Worm (Caenorhabditis elegans) whole organism, late embryonic: ENCODE measurements around the gene F57G12.2.

Source experiments
- ceh-22 ChIP-seq: sonication (generic microtip); optimal IDR thresholded peaks from 2 replicates; lab custom pipeline; 2017; ENCODE audit warnings: missing biosample characterization, missing genetic modification characterization
- nfya-1 ChIP-seq: sonication (generic microtip); optimal IDR thresholded peaks from 2 replicates; lab custom pipeline; 2017; ENCODE audit warnings: missing genetic modification characterization, mild to moderate bottlenecking, missing compliant biosample characterization, antibody characterized with exemption, moderate library complexity
- nhr-11 ChIP-seq: fragments of 150-350 bp; optimal IDR thresholded peaks from 2 replicates; lab custom pipeline; 2014; ENCODE audit warnings: missing biosample characterization, missing genetic modification characterization

ce11 chrX:12175667-12176278, 15.9 kb upstream of the F57G12.2 start:
- TF ChIP-seq nfya-1 (peak; percentile 1), ceh-22 (peak; percentile 1), nhr-11 (tag; lab: Kevin White, UChicago) (no peak)
